Fruit fly (Drosophila melanogaster) whole organism, embryonic: ENCODE results near the gene tbc.

Experiments
- Atf6 ChIP-seq: fragments of 200-800 bp; sonication (Bioruptor generic); IDR thresholded peaks from 2 replicates; pipeline ENCODE4 v1.3.6; 2022; ENCODE audit warnings: missing biosample characterization, missing genetic modification characterization
- CG1529 ChIP-seq: fragments of 200-800 bp; sonication (Bioruptor generic); optimal IDR thresholded peaks from 3 replicates; lab custom pipeline; 2018; ENCODE audit warnings: missing biosample characterization, missing genetic modification characterization
- CG15696 ChIP-seq: fragments of 200-800 bp; sonication (Bioruptor generic); optimal IDR thresholded peaks from 2 replicates; lab custom pipeline; 2019; ENCODE audit warnings: missing biosample characterization, mild to moderate bottlenecking, missing genetic modification characterization, moderate library complexity
- CG17328 ChIP-seq: fragments of 200-800 bp; sonication (Bioruptor generic); IDR thresholded peaks from 2 replicates; pipeline ENCODE4 v1.3.6; 2022; ENCODE audit warnings: missing biosample characterization, missing genetic modification characterization
- CG17612 ChIP-seq: fragments of 200-800 bp; sonication (Bioruptor generic); IDR thresholded peaks from 2 replicates; pipeline ENCODE4 v1.3.6; 2022; ENCODE audit warnings: missing biosample characterization, missing genetic modification characterization
- CG18262 ChIP-seq: fragments of 200-800 bp; optimal IDR thresholded peaks from 3 replicates; lab custom pipeline; 2019; ENCODE audit warnings: missing biosample characterization, mild to moderate bottlenecking, missing genetic modification characterization, moderate library complexity
- CG18599 ChIP-seq: fragments of 200-800 bp; sonication (Bioruptor generic); optimal IDR thresholded peaks from 3 replicates; lab custom pipeline; 2017; ENCODE audit warnings: missing biosample characterization, missing genetic modification characterization, mild to moderate bottlenecking, moderate library complexity, missing genetic modification reagents
- CG2678 ChIP-seq: fragments of 200-800 bp; sonication (Bioruptor generic); optimal IDR thresholded peaks from 3 replicates; lab custom pipeline; 2019; ENCODE audit warnings: missing biosample characterization, mild to moderate bottlenecking, missing genetic modification characterization, moderate library complexity
- CG2712 ChIP-seq: fragments of 200-800 bp; optimal IDR thresholded peaks from 3 replicates; lab custom pipeline; 2019; ENCODE audit warnings: missing biosample characterization, mild to moderate bottlenecking, missing genetic modification characterization, moderate library complexity
- CG30020 ChIP-seq: fragments of 200-800 bp; optimal IDR thresholded peaks from 2 replicates; lab custom pipeline; 2019; ENCODE audit warnings: missing biosample characterization, mild to moderate bottlenecking, missing genetic modification characterization, moderate library complexity
- CG31441 ChIP-seq: fragments of 200-800 bp; sonication (Bioruptor generic); IDR thresholded peaks from 2 replicates; pipeline ENCODE4 v1.3.6; 2022; ENCODE audit warnings: missing biosample characterization, missing genetic modification characterization
- CG32772 ChIP-seq: fragments of 200-800 bp; sonication (Bioruptor generic); IDR thresholded peaks from 2 replicates; pipeline ENCODE4 v1.3.6; 2022; ENCODE audit warnings: missing biosample characterization, missing genetic modification characterization
- CG3281 ChIP-seq: fragments of 200-800 bp; sonication (Bioruptor generic); optimal IDR thresholded peaks from 3 replicates; lab custom pipeline; 2017; ENCODE audit warnings: missing biosample characterization, mild to moderate bottlenecking, missing genetic modification characterization
- CG4730 ChIP-seq: fragments of 200-800 bp; sonication (Bioruptor generic); IDR thresholded peaks from 2 replicates; pipeline ENCODE4 v1.3.6; 2022; ENCODE audit warnings: missing biosample characterization, missing genetic modification characterization
- CG7963 ChIP-seq: fragments of 200-800 bp; sonication (Bioruptor generic); IDR thresholded peaks from 3 replicates; pipeline ENCODE4 v1.3.6; 2022; ENCODE audit warnings: missing biosample characterization, missing genetic modification characterization; ENCODE audit not compliant: partially characterized antibody
- CG9609 ChIP-seq: fragments of 200-800 bp; sonication (Bioruptor generic); optimal IDR thresholded peaks from 3 replicates; lab custom pipeline; 2016; ENCODE audit warnings: missing biosample characterization, missing genetic modification characterization
- Deaf1 ChIP-seq: fragments of 200-800 bp; optimal IDR thresholded peaks from 3 replicates; lab custom pipeline; 2019; ENCODE audit warnings: missing biosample characterization, mild to moderate bottlenecking, missing genetic modification characterization, moderate library complexity
- Ets65A ChIP-seq: fragments of 200-800 bp; sonication (Bioruptor generic); peaks from one replicate; lab custom pipeline; 2016; ENCODE audit warnings: missing biosample characterization, missing genetic modification characterization
- HLH4C ChIP-seq: fragments of 200-800 bp; sonication (Bioruptor generic); IDR thresholded peaks from 3 replicates; pipeline ENCODE4 v1.3.6; 2022; ENCODE audit warnings: missing biosample characterization, missing genetic modification characterization; ENCODE audit not compliant: partially characterized antibody
- MTF-1 ChIP-seq: fragments of 200-800 bp; sonication (Bioruptor generic); optimal IDR thresholded peaks from 2 replicates; lab custom pipeline; 2018; ENCODE audit warnings: missing biosample characterization, mild to moderate bottlenecking, missing genetic modification characterization, borderline replicate concordance
- Myb ChIP-seq: fragments of 200-800 bp; sonication (Bioruptor generic); optimal IDR thresholded peaks from 2 replicates; lab custom pipeline; 2016; ENCODE audit warnings: missing biosample characterization, missing genetic modification characterization
- NFAT ChIP-seq: fragments of 200-800 bp; sonication (Bioruptor generic); IDR thresholded peaks from 2 replicates; pipeline ENCODE4 v1.3.6; 2022; ENCODE audit warnings: missing biosample characterization, missing genetic modification characterization
- Ravus ChIP-seq: fragments of 200-800 bp; sonication (Bioruptor generic); IDR thresholded peaks from 2 replicates; pipeline ENCODE4 v1.3.6; 2022; ENCODE audit warnings: missing biosample characterization, missing genetic modification characterization
- Sox102F ChIP-seq: fragments of 200-800 bp; sonication (Bioruptor generic); optimal IDR thresholded peaks from 2 replicates; lab custom pipeline; 2018; ENCODE audit warnings: missing biosample characterization, mild to moderate bottlenecking, missing genetic modification characterization, moderate library complexity
- Sry-β ChIP-seq: fragments of 200-800 bp; sonication (Bioruptor generic); optimal IDR thresholded peaks from 2 replicates; lab custom pipeline; 2018; ENCODE audit warnings: missing biosample characterization, mild to moderate bottlenecking, missing genetic modification characterization, moderate library complexity
- Usf ChIP-seq: fragments of 200-800 bp; sonication (Bioruptor generic); optimal IDR thresholded peaks from 2 replicates; lab custom pipeline; 2017; ENCODE audit warnings: missing genotype, missing biosample characterization, missing genetic modification characterization
- bowl ChIP-seq: fragments of 200-800 bp; sonication (Bioruptor generic); IDR thresholded peaks from 2 replicates; pipeline ENCODE4 v1.3.6; 2022; ENCODE audit warnings: missing biosample characterization, missing genetic modification characterization
- cato ChIP-seq: fragments of 200-800 bp; sonication (Bioruptor generic); optimal IDR thresholded peaks from 2 replicates; lab custom pipeline; 2016; ENCODE audit warnings: missing biosample characterization, missing genetic modification characterization, borderline replicate concordance
- chif ChIP-seq, 2 experiments: fragments of 200-800 bp; sonication (Bioruptor generic); optimal IDR thresholded peaks; 3 replicates each; lab custom pipeline; 2016; ENCODE audit warnings: missing biosample characterization in 2 of 2, missing genetic modification characterization in 2 of 2
- croc ChIP-seq: fragments of 200-800 bp; sonication (Bioruptor generic); conservative IDR thresholded peaks from 3 replicates; pipeline ENCODE4 v1.3.6; 2022; ENCODE audit warnings: missing biosample characterization, missing genetic modification characterization
- eve ChIP-seq, 2 experiments: fragments of >200 bp; optimal IDR thresholded peaks; 2 replicates each; lab custom pipeline; 2017; ENCODE audit warnings: missing biosample characterization in 2 of 2, missing genetic modification characterization in 2 of 2
- fd64A ChIP-seq: fragments of 200-800 bp; sonication (Bioruptor generic); optimal IDR thresholded peaks from 3 replicates; lab custom pipeline; 2018; ENCODE audit warnings: missing biosample characterization, mild to moderate bottlenecking, missing genetic modification characterization
- gsb-n ChIP-seq: fragments of 200-800 bp; sonication (Bioruptor generic); optimal IDR thresholded peaks from 3 replicates; lab custom pipeline; 2018; ENCODE audit warnings: missing biosample characterization, mild to moderate bottlenecking, missing genetic modification characterization
- h ChIP-seq: fragments of >200 bp; optimal IDR thresholded peaks from 2 replicates; lab custom pipeline; 2017
- hb ChIP-seq: fragments of 200-800 bp; sonication (Bioruptor generic); IDR thresholded peaks from 3 replicates; pipeline ENCODE4 v1.3.6; 2022; ENCODE audit warnings: missing biosample characterization, missing genetic modification characterization; ENCODE audit not compliant: partially characterized antibody
- insv ChIP-seq, 2 experiments: fragments of 200-800 bp; sonication (Bioruptor generic); optimal IDR thresholded peaks; 3 replicates each; lab custom pipeline; 2016 to 2018; ENCODE audit warnings: missing biosample characterization in 2 of 2, missing genetic modification characterization in 2 of 2
- lmd ChIP-seq: fragments of 200-800 bp; sonication (Bioruptor generic); IDR thresholded peaks from 2 replicates; pipeline ENCODE4 v1.3.6; 2022; ENCODE audit warnings: missing biosample characterization, missing genetic modification characterization
- mam ChIP-seq: fragments of 200-800 bp; sonication (Bioruptor generic); optimal IDR thresholded peaks from 3 replicates; lab custom pipeline; 2016; ENCODE audit warnings: missing biosample characterization, missing genetic modification characterization
- pita ChIP-seq: fragments of 200-800 bp; sonication (Bioruptor generic); optimal IDR thresholded peaks from 2 replicates; lab custom pipeline; 2017; ENCODE audit warnings: missing biosample characterization, mild to moderate bottlenecking, missing genetic modification characterization
- sc ChIP-seq, 3 experiments: fragments of >200 bp in 2 of 3; fragments of 200-800 bp in 1 of 3; sonication (Bioruptor generic) in 1 of 3; optimal IDR thresholded peaks; 2 replicates in 2 of 3; 3 replicates in 1 of 3; lab custom pipeline; 2017; ENCODE audit warnings: mild to moderate bottlenecking in 1 of 3, missing biosample characterization in 1 of 3, missing genetic modification characterization in 1 of 3, missing genetic modification reagents in 1 of 3
- sens ChIP-seq: fragments of 200-800 bp; sonication (Bioruptor generic); peaks from one replicate; lab custom pipeline; 2016; ENCODE audit warnings: missing biosample characterization, missing genetic modification characterization
- slp2 ChIP-seq: fragments of 200-800 bp; sonication (Bioruptor generic); optimal IDR thresholded peaks from 2 replicates; lab custom pipeline; 2016; ENCODE audit warnings: missing biosample characterization, missing genetic modification characterization
- so ChIP-seq: fragments of 200-800 bp; sonication (Bioruptor generic); IDR thresholded peaks from 3 replicates; pipeline ENCODE4 v1.3.6; 2022; ENCODE audit warnings: missing biosample characterization, missing genetic modification characterization
- sqz ChIP-seq: fragments of 200-800 bp; sonication (Bioruptor generic); optimal IDR thresholded peaks from 3 replicates; lab custom pipeline; 2018; ENCODE audit warnings: missing biosample characterization, mild to moderate bottlenecking, missing genetic modification characterization
- tin ChIP-seq: fragments of 200-800 bp; sonication (Bioruptor generic); optimal IDR thresholded peaks from 3 replicates; lab custom pipeline; 2016; ENCODE audit warnings: missing biosample characterization, missing genetic modification characterization
- trh ChIP-seq: fragments of 200-800 bp; sonication (Bioruptor generic); optimal IDR thresholded peaks from 2 replicates; lab custom pipeline; 2016; ENCODE audit warnings: missing biosample characterization, missing genetic modification characterization

Gene tbc

dm6 chrX:20482790-20483564 lies 33.8 kb downstream of the tbc start (continued):
- TF ChIP-seq CG17612 (GFP tag; lab: Robert Waterston, UW) (no peak), HLH4C (GFP tag; lab: Robert Waterston, UW) (no peak), Ets65A (peak; percentile 49), CG2678 (peak; percentile 36)

- TF ChIP-seq sqz (GFP tag; lab: Kevin White, UChicago) = no peak
- peak; percentile 20 for TF ChIP-seq sens
Measured at dm6 chrX:20485880-20486279, 36.7 kb downstream of the tbc start, which contains the start of gene CG15461. Gene CG15461, plus strand, starts transcription at chrX:20486180.

- peak; percentile 32; the same call in 1 of the 2 replicates for TF ChIP-seq CG17328
- peak; percentile 2 for TF ChIP-seq Myb (GFP tag; lab: Kevin White, UChicago)
- TF ChIP-seq bowl = no peak
- TF ChIP-seq Atf6 (GFP tag; lab: Robert Waterston, UW) = peak; percentile 44
- TF ChIP-seq CG30020 (tag; lab: Kevin White, UChicago) = peak; percentile 1
- TF ChIP-seq tin (GFP tag; lab: Kevin White, UChicago) = peak; percentile 56
- TF ChIP-seq croc (GFP tag; lab: Robert Waterston, UW) = peak; percentile 18; the same call in 1 of the 3 replicates
- no peak for TF ChIP-seq MTF-1 (GFP tag; lab: Kevin White, UChicago)
- TF ChIP-seq insv (GFP tag; optimal IDR thresholded peaks at IDR 0.05; lab: Kevin White, UChicago) = peak in 1 of 2 experiments; percentile 44
- TF ChIP-seq h = no peak
- peak; percentile 44 for TF ChIP-seq slp2 (GFP tag; lab: Kevin White, UChicago)
- TF ChIP-seq CG31441 (GFP tag; lab: Robert Waterston, UW) = peak; percentile 69
- TF ChIP-seq CG2712 (tag; lab: Kevin White, UChicago) = peak; percentile 66
- TF ChIP-seq Sry-β (GFP tag; lab: Kevin White, UChicago) = peak; percentile 5
- peak; percentile 61 for TF ChIP-seq CG1529
- TF ChIP-seq fd64A = no peak
- TF ChIP-seq chif (GFP tag; optimal IDR thresholded peaks at IDR 0.05; lab: Kevin White, UChicago) = peak; percentile 16 to 32
- peak in 1 of 2 experiments; percentile 94 for TF ChIP-seq eve (GFP tag; optimal IDR thresholded peaks at IDR 0.05; lab: Kevin White, UChicago)
- TF ChIP-seq Sox102F = peak; percentile 61
- peak; percentile 67 for TF ChIP-seq CG18599 (GFP tag; lab: Kevin White, UChicago)
- TF ChIP-seq lmd (GFP tag; lab: Robert Waterston, UW) = peak; percentile 46
- peak; percentile 37 for TF ChIP-seq CG15696
- TF ChIP-seq CG4730 (GFP tag; lab: Robert Waterston, UW) = no peak
- TF ChIP-seq CG3281 (GFP tag; lab: Kevin White, UChicago) = peak; percentile 63
- TF ChIP-seq so (GFP tag; lab: Robert Waterston, UW) = peak; percentile 54; the same call in 1 of the 3 replicates
- TF ChIP-seq pita (GFP tag; lab: Kevin White, UChicago) = no peak
- TF ChIP-seq sc (optimal IDR thresholded peaks at IDR 0.05; lab: Kevin White, UChicago) = no peak
- TF ChIP-seq sc (GFP tag; optimal IDR thresholded peaks at IDR 0.05; lab: Kevin White, UChicago) = peak; percentile 46
- TF ChIP-seq CG32772 = peak; percentile 44; the same call in 1 of the 2 replicates
- TF ChIP-seq hb (GFP tag; lab: Robert Waterston, UW) = no peak
- TF ChIP-seq mam = no peak
- TF ChIP-seq Usf (GFP tag; lab: Kevin White, UChicago) = peak; percentile 56
- TF ChIP-seq gsb-n (tag; lab: Kevin White, UChicago) = peak; percentile 35
- no peak for TF ChIP-seq CG7963 (GFP tag; lab: Robert Waterston, UW)
- no peak for TF ChIP-seq NFAT (GFP tag; lab: Robert Waterston, UW)
- peak; percentile 14 for TF ChIP-seq cato (GFP tag; lab: Kevin White, UChicago)
- peak; percentile 81 for TF ChIP-seq CG18262 (tag; lab: Kevin White, UChicago)
- no peak for TF ChIP-seq Ravus (GFP tag; lab: Robert Waterston, UW)
- peak; percentile 21 for TF ChIP-seq Deaf1 (tag; lab: Kevin White, UChicago)
- peak; percentile 6 for TF ChIP-seq trh (GFP tag; lab: Kevin White, UChicago)
- peak; percentile 26 for TF ChIP-seq CG9609 (GFP tag; lab: Kevin White, UChicago)
Measured at dm6 chrX:20488701-20489122, 39.6 kb downstream of the tbc start.
